Worm (Caenorhabditis elegans): ENCODE results near the gene msp-38.

DNA sequence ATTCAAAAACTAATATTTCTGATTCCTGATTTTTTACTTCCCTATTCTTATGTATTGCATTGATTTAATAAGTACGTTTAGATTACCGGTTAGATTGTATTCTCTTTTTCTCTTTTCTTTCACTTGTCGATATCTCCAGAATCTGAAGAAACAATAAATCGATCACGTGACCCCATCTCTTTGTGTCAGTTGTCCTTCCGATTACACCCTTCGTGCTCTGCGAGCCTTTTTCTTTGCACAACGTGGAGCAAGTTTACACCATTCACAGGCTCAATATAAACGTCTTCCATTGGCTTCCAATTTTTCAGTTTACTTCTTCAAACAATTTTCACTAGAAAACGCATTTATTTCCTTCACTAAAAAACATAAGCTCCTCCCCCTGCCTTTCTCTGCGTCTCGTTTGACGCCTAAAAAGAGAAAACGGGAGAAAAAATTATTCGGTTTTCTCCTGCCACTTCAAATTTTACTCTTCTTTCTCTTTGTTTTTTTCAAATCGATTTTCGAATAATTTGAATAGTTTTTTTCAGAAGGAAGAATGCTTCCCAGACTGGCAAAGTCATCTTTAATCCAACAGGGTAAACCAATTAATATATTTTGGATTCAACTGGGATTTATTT lies 36.7 kb upstream of the msp-38 start, which contains the start of gene gta-1:
- peak; percentile 70 for TF ChIP-seq unc-55 (GFP tag; optimal IDR thresholded peaks at IDR 0.05)
- no peak for TF ChIP-seq hlh-8 (tag; optimal IDR thresholded peaks at IDR 0.05)
- TF ChIP-seq ceh-24 (tag; optimal IDR thresholded peaks at IDR 0.05): no peak
- no peak for TF ChIP-seq unc-86 (tag; optimal IDR thresholded peaks at IDR 0.05)
- TF ChIP-seq ceh-18 (tag; optimal IDR thresholded peaks at IDR 0.05): no peak
- no peak for TF ChIP-seq F13H6.1 (tag; optimal IDR thresholded peaks at IDR 0.05)
- no peak for TF ChIP-seq sdc-2 (tag; optimal IDR thresholded peaks at IDR 0.05)
- TF ChIP-seq fkh-10 (GFP tag; optimal IDR thresholded peaks at IDR 0.05): no peak
- no peak for TF ChIP-seq ama-1 (optimal IDR thresholded peaks at IDR 0.05)
- TF ChIP-seq dve-1 (tag; optimal IDR thresholded peaks at IDR 0.05): no peak
- TF ChIP-seq tbx-7 (tag; optimal IDR thresholded peaks at IDR 0.05): no peak
- TF ChIP-seq syd-9 (tag; optimal IDR thresholded peaks at IDR 0.05): no peak
- no peak for TF ChIP-seq nfya-1 (tag; optimal IDR thresholded peaks at IDR 0.05)
- no peak for TF ChIP-seq C38D4.7 (GFP tag; optimal IDR thresholded peaks at IDR 0.05)
